Worm (Caenorhabditis elegans): ENCODE measurements around the gene C06E1.7.

DNA sequence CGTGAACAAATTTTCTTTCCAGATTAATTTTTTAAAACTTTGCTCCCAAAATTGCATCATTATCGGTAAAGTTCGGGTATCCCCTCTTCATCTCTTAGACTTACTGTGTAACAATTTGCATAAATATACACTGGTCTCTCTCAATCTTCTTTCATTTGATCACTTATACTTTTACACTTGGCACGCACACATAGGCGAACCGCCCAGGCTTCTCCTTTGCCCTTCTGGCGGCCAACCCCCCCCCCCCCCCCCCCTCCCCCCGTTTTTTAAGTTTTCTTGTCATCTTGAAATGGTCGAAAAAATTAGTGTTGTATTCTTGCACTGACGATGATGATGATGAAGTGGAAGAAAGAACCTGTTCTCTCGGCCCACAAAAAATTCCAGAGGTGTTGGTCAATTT, 23.2 kb downstream of the C06E1.7 start:
- no peak for TF ChIP-seq ama-1 (optimal IDR thresholded peaks at IDR 0.05)
- no peak for TF ChIP-seq ceh-36 (tag; optimal IDR thresholded peaks at IDR 0.05)
- TF ChIP-seq ets-7 (tag; optimal IDR thresholded peaks at IDR 0.05): no peak
- TF ChIP-seq hmg-4 (GFP tag; optimal IDR thresholded peaks at IDR 0.05): no peak
- no peak for TF ChIP-seq flt-1 (GFP tag; IDR thresholded peaks at IDR 0.05)
- TF ChIP-seq ceh-13 (GFP tag; optimal IDR thresholded peaks at IDR 0.05): no peak
- TF ChIP-seq sea-1 (GFP tag; conservative IDR thresholded peaks at IDR 0.05): no peak
- no peak for TF ChIP-seq tbx-11 (GFP tag; IDR thresholded peaks at IDR 0.05)
- TF ChIP-seq hmbx-1 (tag; optimal IDR thresholded peaks at IDR 0.05): no peak
- no peak for TF ChIP-seq aly-1 (tag; optimal IDR thresholded peaks at IDR 0.05)
- no peak for TF ChIP-seq tbx-37 (GFP tag; conservative IDR thresholded peaks at IDR 0.05)

Measured in whole organism, early embryonic.